Worm (Caenorhabditis elegans) whole organism, L4 larva: Measurements from ENCODE around the gene C53B7.6.
"Not testable (repeated sequence)": the region's sequence is repeated elsewhere in the genome, so short reads cannot be mapped to it uniquely, and the experiment has no call there.

Experiments used
- F44E2.7 ChIP-seq: fragments of 200-800 bp; sonication (Bioruptor generic); IDR thresholded peaks from 2 replicates; pipeline ENCODE4 v2.1.2; 2022; ENCODE audit warnings: missing genetic modification characterization, missing compliant biosample characterization
- R02D3.7 ChIP-seq: fragments of 150-350 bp; sonication (generic microtip); optimal IDR thresholded peaks from 3 replicates; lab custom pipeline; 2014; ENCODE audit warnings: missing biosample characterization, missing genetic modification characterization
- ama-1 ChIP-seq: fragments of 150-350 bp; optimal IDR thresholded peaks from 2 replicates; lab custom pipeline; 2014; ENCODE audit warnings: inconsistent platforms, mixed read lengths
- attf-4 ChIP-seq: sonication (generic microtip); optimal IDR thresholded peaks from 3 replicates; lab custom pipeline; 2017; ENCODE audit warnings: missing biosample characterization, missing genetic modification characterization
- ceh-28 ChIP-seq: fragments of 150-350 bp; optimal IDR thresholded peaks from 2 replicates; lab custom pipeline; 2014; ENCODE audit warnings: missing biosample characterization, missing genetic modification reagents, missing genetic modification characterization
- ceh-32 ChIP-seq: sonication (generic microtip); optimal IDR thresholded peaks from 2 replicates; lab custom pipeline; 2016; ENCODE audit warnings: mild to moderate bottlenecking, missing genetic modification characterization, missing compliant biosample characterization; ENCODE audit not compliant: poor library complexity
- ctbp-1 ChIP-seq: fragments of 200-800 bp; sonication (Bioruptor generic); IDR thresholded peaks from 2 replicates; pipeline ENCODE4 v1.3.6; 2022; ENCODE audit warnings: missing genetic modification reagents, missing genetic modification characterization, missing compliant biosample characterization
- daf-12 ChIP-seq: fragments of 150-350 bp; optimal IDR thresholded peaks from 2 replicates; lab custom pipeline; 2014; ENCODE audit warnings: missing biosample characterization, missing genetic modification reagents, missing genetic modification characterization
- daf-16 ChIP-seq, 3 experiments: sonication (generic microtip); optimal IDR thresholded peaks; 2 replicates each; lab custom pipeline; 2016 to 2017; ENCODE audit warnings: missing genetic modification characterization in 3 of 3, missing genetic modification reagents in 3 of 3, mild to moderate bottlenecking in 2 of 3, missing compliant biosample characterization in 2 of 3, missing biosample characterization in 1 of 3, moderate library complexity in 1 of 3
- fkh-10 ChIP-seq: fragments of 150-350 bp; optimal IDR thresholded peaks from 2 replicates; lab custom pipeline; 2014; ENCODE audit warnings: missing biosample characterization, missing genetic modification reagents, missing genetic modification characterization
- hif-1 ChIP-seq, 2 experiments: sonication (generic microtip); optimal IDR thresholded peaks; 2 replicates each; lab custom pipeline; 2016 to 2017; ENCODE audit warnings: missing compliant biosample characterization in 2 of 2, missing genetic modification characterization in 2 of 2, missing genetic modification reagents in 2 of 2, missing genotype in 2 of 2, mild to moderate bottlenecking in 1 of 2
- hlh-30 ChIP-seq: sonication (generic microtip); optimal IDR thresholded peaks from 2 replicates; lab custom pipeline; 2017; ENCODE audit warnings: antibody characterized with exemption, mild to moderate bottlenecking, missing genetic modification characterization, missing compliant biosample characterization; ENCODE audit not compliant: insufficient read depth
- lim-7 ChIP-seq: fragments of 200-800 bp; sonication (Bioruptor generic); IDR thresholded peaks from 2 replicates; pipeline ENCODE4 v1.3.6; 2022; ENCODE audit warnings: missing genetic modification characterization, missing compliant biosample characterization
- lin-15B ChIP-seq: fragments of 150-350 bp; sonication (generic microtip); optimal IDR thresholded peaks from 3 replicates; lab custom pipeline; 2014; ENCODE audit warnings: missing biosample characterization, missing genetic modification characterization
- lin-39 ChIP-seq: fragments of 150-350 bp; optimal IDR thresholded peaks from 2 replicates; lab custom pipeline; 2014; ENCODE audit warnings: missing biosample characterization, missing genetic modification reagents, missing genetic modification characterization
- lsy-2 ChIP-seq, 2 experiments: fragments of 150-350 bp in 1 of 2; sonication (generic microtip) in 1 of 2; optimal IDR thresholded peaks; 2 replicates each; lab custom pipeline; 2014 to 2017; ENCODE audit warnings: missing biosample characterization in 2 of 2, missing genetic modification characterization in 2 of 2
- madf-5 ChIP-seq, 2 experiments: fragments of 200-800 bp; sonication (Bioruptor generic); IDR thresholded peaks; 2 replicates each; pipeline ENCODE4 v1.3.6; 2022; ENCODE audit warnings: missing compliant biosample characterization in 2 of 2, missing genetic modification characterization in 2 of 2
- mdl-1 ChIP-seq, 2 experiments: fragments of 150-350 bp in 1 of 2; sonication (generic microtip) in 1 of 2; optimal IDR thresholded peaks; 2 replicates each; lab custom pipeline; 2014 to 2017; ENCODE audit warnings: missing biosample characterization in 2 of 2, missing genetic modification characterization in 2 of 2
- mdt-29 ChIP-seq: fragments of 200-800 bp; sonication (Bioruptor generic); IDR thresholded peaks from 2 replicates; pipeline ENCODE4 v1.3.6; 2022; ENCODE audit warnings: missing genetic modification reagents, missing genetic modification characterization, missing compliant biosample characterization
- mep-1 ChIP-seq: fragments of 150-350 bp; sonication (generic microtip); optimal IDR thresholded peaks from 3 replicates; lab custom pipeline; 2014; ENCODE audit warnings: missing biosample characterization, missing genetic modification characterization
- mes-2 ChIP-seq: sonication (generic microtip); optimal IDR thresholded peaks from 2 replicates; lab custom pipeline; 2016; ENCODE audit warnings: missing genotype, mild to moderate bottlenecking, missing genetic modification characterization, missing compliant biosample characterization; ENCODE audit not compliant: poor library complexity, severe bottlenecking
- mxl-2 ChIP-seq: fragments of 200-800 bp; sonication (Bioruptor generic); conservative IDR thresholded peaks from 2 replicates; pipeline ENCODE4 v1.3.6; 2022; ENCODE audit warnings: missing genetic modification reagents, missing genetic modification characterization, missing compliant biosample characterization
- nhr-102 ChIP-seq: sonication (generic microtip); optimal IDR thresholded peaks from 2 replicates; lab custom pipeline; 2016; ENCODE audit warnings: mild to moderate bottlenecking, missing genetic modification characterization, moderate library complexity, missing compliant biosample characterization
- nhr-111 ChIP-seq: fragments of 200-800 bp; sonication (Bioruptor generic); optimal IDR thresholded peaks from 2 replicates; lab custom pipeline; 2018; ENCODE audit warnings: mild to moderate bottlenecking, missing genetic modification characterization, missing compliant biosample characterization
- nhr-237 ChIP-seq: sonication (generic microtip); optimal IDR thresholded peaks from 2 replicates; lab custom pipeline; 2017; ENCODE audit warnings: missing biosample characterization, missing genetic modification characterization
- nhr-25 ChIP-seq: sonication (generic microtip); optimal IDR thresholded peaks from 2 replicates; lab custom pipeline; 2017; ENCODE audit warnings: missing genetic modification characterization, mild to moderate bottlenecking, missing compliant biosample characterization, antibody characterized with exemption, moderate library complexity, borderline replicate concordance; ENCODE audit not compliant: insufficient read depth
- nhr-41 ChIP-seq: fragments of 200-800 bp; sonication (Bioruptor generic); IDR thresholded peaks from 2 replicates; pipeline ENCODE4 v1.3.6; 2022; ENCODE audit warnings: missing genetic modification reagents, missing genetic modification characterization, missing compliant biosample characterization
- nhr-77 ChIP-seq: fragments of 150-350 bp; optimal IDR thresholded peaks from 2 replicates; lab custom pipeline; 2014; ENCODE audit warnings: missing biosample characterization, missing genetic modification characterization
- pqm-1 ChIP-seq: sonication (generic microtip); optimal IDR thresholded peaks from 2 replicates; lab custom pipeline; 2017; ENCODE audit warnings: missing biosample characterization, missing genetic modification characterization
- snpc-4 ChIP-seq: fragments of 150-350 bp; optimal IDR thresholded peaks from 2 replicates; lab custom pipeline; 2014; ENCODE audit warnings: missing biosample characterization, missing genetic modification characterization
- tag-97 ChIP-seq: fragments of 200-800 bp; sonication (Bioruptor generic); IDR thresholded peaks from 2 replicates; pipeline ENCODE4 v1.3.6; 2022; ENCODE audit warnings: missing genetic modification characterization, missing compliant biosample characterization
- unc-62 ChIP-seq, 3 experiments: fragments of 150-350 bp in 1 of 3; sonication (generic microtip); optimal IDR thresholded peaks in 2 of 3; peaks in 1 of 3; 1 replicate in 1 of 3; 2 replicates in 2 of 3; lab custom pipeline; 2014 to 2017; ENCODE audit warnings: missing biosample characterization in 3 of 3, missing genetic modification characterization in 3 of 3, missing genetic modification reagents in 3 of 3, missing genotype in 1 of 3
- zag-1 ChIP-seq: fragments of 150-350 bp; optimal IDR thresholded peaks from 2 replicates; lab custom pipeline; 2014; ENCODE audit warnings: missing biosample characterization, missing genetic modification characterization
- zfp-2 ChIP-seq: sonication (generic microtip); optimal IDR thresholded peaks from 2 replicates; lab custom pipeline; 2016; ENCODE audit warnings: mild to moderate bottlenecking, missing genetic modification characterization, missing compliant biosample characterization
- zfp-3 ChIP-seq: fragments of 200-800 bp; sonication (Bioruptor generic); conservative IDR thresholded peaks from 2 replicates; pipeline ENCODE4 v1.3.6; 2022; ENCODE audit warnings: missing genetic modification reagents, missing genetic modification characterization, missing compliant biosample characterization
- zip-11 ChIP-seq: fragments of 200-800 bp; sonication (Bioruptor generic); IDR thresholded peaks from 2 replicates; pipeline ENCODE4 v1.3.6; 2022; ENCODE audit warnings: missing genetic modification characterization, missing compliant biosample characterization
- ztf-11 ChIP-seq: fragments of 150-350 bp; optimal IDR thresholded peaks from 2 replicates; lab custom pipeline; 2014; ENCODE audit warnings: missing biosample characterization, missing genetic modification characterization

The C53B7.6 gene

ce11 chrX:6868669-6869068, at the start of gene C53B7.6:
TSS of gene C53B7.6 (minus strand) at chrX:6868769.
- TF ChIP-seq lin-15B (tag; lab: Kevin White, UChicago); pqm-1 (tag; lab: Kevin White, UChicago); lsy-2 (tag; optimal IDR thresholded peaks at IDR 0.05; lab: Kevin White, UChicago): not testable (repeated sequence)

ce11 chrX:6916150-6916549, 47.6 kb upstream of the C53B7.6 start:
- TF ChIP-seq nhr-25 (tag; lab: Kevin White, UChicago), result no peak
- TF ChIP-seq lim-7, result no peak
- no peak for TF ChIP-seq nhr-111 (GFP tag; lab: Kevin White, UChicago)
- no peak for TF ChIP-seq nhr-237
- no peak for TF ChIP-seq tag-97
- TF ChIP-seq zag-1, result no peak
- peak; percentile 92 for TF ChIP-seq mxl-2 (GFP tag; lab: Robert Waterston, UW)
- TF ChIP-seq ceh-32 (tag; lab: Kevin White, UChicago), result no peak
- TF ChIP-seq hif-1 (tag; optimal IDR thresholded peaks at IDR 0.05; lab: Kevin White, UChicago), result no peak
- no peak for TF ChIP-seq nhr-77 (tag; lab: Kevin White, UChicago)
- no peak for TF ChIP-seq zfp-3
- peak in 1 of 2 experiments; percentile 4 for TF ChIP-seq mdl-1 (tag; optimal IDR thresholded peaks at IDR 0.05; lab: Kevin White, UChicago)
- no peak for TF ChIP-seq attf-4 (tag; lab: Kevin White, UChicago)
- TF ChIP-seq pqm-1 (tag; lab: Kevin White, UChicago), result no peak
- TF ChIP-seq zfp-2 (tag; lab: Kevin White, UChicago), result no peak
- no peak for TF ChIP-seq mep-1 (tag; lab: Kevin White, UChicago)
- no peak for TF ChIP-seq ztf-11 (tag; lab: Kevin White, UChicago)
- TF ChIP-seq zip-11 (GFP tag; lab: Robert Waterston, UW), result no peak
- TF ChIP-seq daf-12, result no peak
- no peak for TF ChIP-seq ama-1 (lab: Kevin White, UChicago)
- peak; percentile 40 for TF ChIP-seq hlh-30
- no peak for TF ChIP-seq ceh-28 (tag; lab: Kevin White, UChicago)
- peak in 1 of 2 experiments; percentile 71 for TF ChIP-seq unc-62 (GFP tag; optimal IDR thresholded peaks at IDR 0.05 in 1 of 2; lab: Kevin White, UChicago)
- no peak for TF ChIP-seq unc-62 (tag; optimal IDR thresholded peaks at IDR 0.05; lab: Kevin White, UChicago)
- no peak for TF ChIP-seq mes-2 (tag; lab: Kevin White, UChicago)

- TF ChIP-seq daf-16 (GFP tag; optimal IDR thresholded peaks at IDR 0.05; lab: Kevin White, UChicago) (peak in 1 of 2 experiments; percentile 64), daf-16 (tag; optimal IDR thresholded peaks at IDR 0.05; lab: Kevin White, UChicago) (no peak), fkh-10 (GFP tag; lab: Kevin White, UChicago) (no peak), nhr-41 (GFP tag; lab: Robert Waterston, UW) (no peak), ceh-28 (tag; lab: Kevin White, UChicago) (no peak), R02D3.7 (tag; lab: Kevin White, UChicago) (no peak)
Observed at ce11 chrX:6915279-6915678, 46.7 kb upstream of the C53B7.6 start.

ce11 chrX:6913989-6914388, 45.4 kb upstream of the C53B7.6 start, which contains the start of gene nhx-4:
TSS of gene nhx-4 (plus strand) at chrX:6914289.
- no peak for TF ChIP-seq nhr-102 (tag; lab: Kevin White, UChicago)
- TF ChIP-seq zfp-2 (tag; lab: Kevin White, UChicago), result no peak
- no peak for TF ChIP-seq lim-7
- no peak for TF ChIP-seq ctbp-1 (GFP tag; lab: Robert Waterston, UW)
- TF ChIP-seq mep-1 (tag; lab: Kevin White, UChicago), result no peak
- no peak for TF ChIP-seq madf-5 (GFP tag; IDR thresholded peaks at IDR 0.05; lab: Robert Waterston, UW)
- TF ChIP-seq lin-39, result no peak
- TF ChIP-seq F44E2.7 (GFP tag; lab: Robert Waterston, UW), result no peak
- TF ChIP-seq mdt-29 (GFP tag; lab: Robert Waterston, UW), result no peak
- no peak for TF ChIP-seq snpc-4
